Fruit fly (Drosophila melanogaster) whole organism, embryonic: Measurements from ENCODE around the gene CG6432.
A peak's percentile ranks its signal among the peaks of the same experiment; 100 is the strongest.

Experiments used
- BtbVII ChIP-seq: fragments of 200-800 bp; sonication (Bioruptor generic); optimal IDR thresholded peaks from 3 replicates; lab custom pipeline; 2017; ENCODE audit warnings: missing biosample characterization, mild to moderate bottlenecking, missing genetic modification characterization
- C15 ChIP-seq: fragments of 200-800 bp; sonication (Bioruptor generic); IDR thresholded peaks from 3 replicates; pipeline ENCODE4 v1.3.6; 2022; ENCODE audit warnings: missing biosample characterization, missing genetic modification characterization
- CG10366 ChIP-seq: fragments of 200-800 bp; sonication (Bioruptor generic); IDR thresholded peaks from 2 replicates; pipeline ENCODE4 v1.3.6; 2022; ENCODE audit warnings: missing biosample characterization, missing genetic modification characterization
- CG12769 ChIP-seq: fragments of 200-800 bp; sonication (Bioruptor generic); optimal IDR thresholded peaks from 2 replicates; lab custom pipeline; 2019; ENCODE audit warnings: missing biosample characterization, mild to moderate bottlenecking, missing genetic modification characterization, moderate library complexity
- CG14860 ChIP-seq: fragments of 200-800 bp; sonication (Bioruptor generic); IDR thresholded peaks from 3 replicates; pipeline ENCODE4 v1.3.6; 2022; ENCODE audit warnings: missing biosample characterization, missing genetic modification characterization; ENCODE audit not compliant: partially characterized antibody
- CG15269 ChIP-seq: fragments of 200-800 bp; sonication (Bioruptor generic); optimal IDR thresholded peaks from 2 replicates; lab custom pipeline; 2018; ENCODE audit warnings: missing biosample characterization, mild to moderate bottlenecking, missing genetic modification characterization, moderate library complexity
- CG17385 ChIP-seq: fragments of 200-800 bp; sonication (Bioruptor generic); optimal IDR thresholded peaks from 3 replicates; lab custom pipeline; 2018; ENCODE audit warnings: missing biosample characterization, mild to moderate bottlenecking, missing genetic modification characterization
- CG18262 ChIP-seq: fragments of 200-800 bp; optimal IDR thresholded peaks from 3 replicates; lab custom pipeline; 2019; ENCODE audit warnings: missing biosample characterization, mild to moderate bottlenecking, missing genetic modification characterization, moderate library complexity
- CG18599 ChIP-seq: fragments of 200-800 bp; sonication (Bioruptor generic); optimal IDR thresholded peaks from 3 replicates; lab custom pipeline; 2017; ENCODE audit warnings: missing biosample characterization, missing genetic modification characterization, mild to moderate bottlenecking, moderate library complexity, missing genetic modification reagents
- CG30431 ChIP-seq: fragments of 200-800 bp; sonication (Bioruptor generic); optimal IDR thresholded peaks from 2 replicates; lab custom pipeline; 2017; ENCODE audit warnings: missing biosample characterization, missing genetic modification characterization
- CG3065 ChIP-seq: fragments of 200-800 bp; sonication (Bioruptor generic); optimal IDR thresholded peaks from 2 replicates; lab custom pipeline; 2016; ENCODE audit warnings: missing biosample characterization, missing genetic modification characterization
- CG34376 ChIP-seq: fragments of 200-800 bp; sonication (Bioruptor generic); optimal IDR thresholded peaks from 2 replicates; lab custom pipeline; 2018; ENCODE audit warnings: missing biosample characterization, mild to moderate bottlenecking, missing genetic modification characterization
- CG4707 ChIP-seq: fragments of 200-800 bp; sonication (Bioruptor generic); optimal IDR thresholded peaks from 2 replicates; lab custom pipeline; 2018; ENCODE audit warnings: missing biosample characterization, mild to moderate bottlenecking, missing genetic modification characterization, moderate library complexity
- CG4820 ChIP-seq: fragments of 200-800 bp; sonication (Bioruptor generic); optimal IDR thresholded peaks from 3 replicates; lab custom pipeline; 2016; ENCODE audit warnings: missing biosample characterization, missing genetic modification characterization
- CG6272 ChIP-seq: fragments of 200-800 bp; sonication (Bioruptor generic); IDR thresholded peaks from 2 replicates; pipeline ENCODE4 v1.3.6; 2022; ENCODE audit warnings: missing biosample characterization, missing genetic modification characterization
- CG6765 ChIP-seq: fragments of 200-800 bp; sonication (Bioruptor generic); optimal IDR thresholded peaks from 3 replicates; lab custom pipeline; 2017; ENCODE audit warnings: missing biosample characterization, mild to moderate bottlenecking, missing genetic modification characterization
- D19B ChIP-seq: fragments of 200-800 bp; sonication (Bioruptor generic); optimal IDR thresholded peaks from 2 replicates; lab custom pipeline; 2017; ENCODE audit warnings: missing biosample characterization, mild to moderate bottlenecking, missing genetic modification characterization
- Dll ChIP-seq: fragments of 200-800 bp; sonication (Bioruptor generic); IDR thresholded peaks from 4 replicates; pipeline ENCODE4 v1.3.6; 2022; ENCODE audit warnings: missing biosample characterization, missing genetic modification characterization; ENCODE audit not compliant: partially characterized antibody
- Doc3 ChIP-seq: fragments of 200-800 bp; sonication (Bioruptor generic); IDR thresholded peaks from 3 replicates; pipeline ENCODE4 v1.3.6; 2022; ENCODE audit warnings: missing biosample characterization, missing genetic modification characterization; ENCODE audit not compliant: partially characterized antibody
- ERR ChIP-seq: fragments of 200-800 bp; sonication (Bioruptor generic); optimal IDR thresholded peaks from 2 replicates; lab custom pipeline; 2016; ENCODE audit warnings: missing biosample characterization, missing genetic modification characterization
- GATAe ChIP-seq: fragments of 200-800 bp; sonication (Bioruptor generic); conservative IDR thresholded peaks from 2 replicates; pipeline ENCODE4 v1.3.6; 2022; ENCODE audit warnings: missing biosample characterization, missing genetic modification characterization
- HLHmδ ChIP-seq: fragments of 200-800 bp; sonication (Bioruptor generic); optimal IDR thresholded peaks from 2 replicates; lab custom pipeline; 2018; ENCODE audit warnings: missing biosample characterization, mild to moderate bottlenecking, missing genetic modification characterization, moderate library complexity
- Kr ChIP-seq: fragments of 200-800 bp; sonication (Bioruptor generic); optimal IDR thresholded peaks from 2 replicates; lab custom pipeline; 2017; ENCODE audit warnings: missing biosample characterization, mild to moderate bottlenecking, missing genetic modification characterization
- Max ChIP-seq: fragments of 200-800 bp; sonication (Bioruptor generic); optimal IDR thresholded peaks from 2 replicates; lab custom pipeline; 2016; ENCODE audit warnings: missing biosample characterization, mild to moderate bottlenecking, missing genetic modification characterization
- Scr ChIP-seq: fragments of 200-800 bp; sonication (Bioruptor generic); IDR thresholded peaks from 2 replicates; pipeline ENCODE4 v1.3.6; 2022; ENCODE audit warnings: missing biosample characterization, missing genetic modification characterization; ENCODE audit not compliant: partially characterized antibody
- Sox100B ChIP-seq: fragments of 200-800 bp; sonication (Bioruptor generic); optimal IDR thresholded peaks from 3 replicates; lab custom pipeline; 2018; ENCODE audit warnings: missing biosample characterization, mild to moderate bottlenecking, missing genetic modification characterization
- Sry-δ ChIP-seq: fragments of 200-800 bp; sonication (Bioruptor generic); optimal IDR thresholded peaks from 2 replicates; lab custom pipeline; 2016; ENCODE audit warnings: missing biosample characterization, missing genetic modification characterization
- Stat92E ChIP-seq, 3 experiments: fragments of >200 bp in 2 of 3; fragments of 200-800 bp in 1 of 3; sonication (Bioruptor generic) in 1 of 3; optimal IDR thresholded peaks; 2 replicates each; lab custom pipeline; 2017 to 2019; ENCODE audit warnings: missing biosample characterization in 3 of 3, missing genetic modification characterization in 3 of 3, mild to moderate bottlenecking in 1 of 3, moderate library complexity in 1 of 3
- TFAM ChIP-seq: fragments of 200-800 bp; sonication (Bioruptor generic); optimal IDR thresholded peaks from 2 replicates; lab custom pipeline; 2017; ENCODE audit warnings: missing biosample characterization, missing genetic modification characterization, inconsistent platforms
- Trl ChIP-seq, 3 experiments: fragments of >200 bp in 2 of 3; fragments of 200-800 bp in 1 of 3; sonication (Bioruptor generic) in 1 of 3; optimal IDR thresholded peaks; 2 replicates in 1 of 3; 3 replicates in 2 of 3; lab custom pipeline; 2016 to 2017; ENCODE audit warnings: missing biosample characterization in 1 of 3, missing genetic modification characterization in 1 of 3
- Xrp1 ChIP-seq: fragments of 200-800 bp; sonication (Bioruptor generic); IDR thresholded peaks from 2 replicates; pipeline ENCODE4 v1.3.6; 2022; ENCODE audit warnings: missing biosample characterization, missing genetic modification characterization
- ac ChIP-seq: fragments of 200-800 bp; sonication (Bioruptor generic); optimal IDR thresholded peaks from 3 replicates; lab custom pipeline; 2017; ENCODE audit warnings: missing biosample characterization, mild to moderate bottlenecking, missing genetic modification characterization
- bcd ChIP-seq: fragments of 200-800 bp; sonication (Bioruptor generic); optimal IDR thresholded peaks from 2 replicates; lab custom pipeline; 2017; ENCODE audit warnings: missing biosample characterization, mild to moderate bottlenecking, missing genetic modification characterization
- btn ChIP-seq: fragments of 200-800 bp; sonication (Bioruptor generic); optimal IDR thresholded peaks from 2 replicates; lab custom pipeline; 2016; ENCODE audit warnings: missing biosample characterization, missing genetic modification characterization
- dati ChIP-seq: fragments of 200-800 bp; sonication (Bioruptor generic); IDR thresholded peaks from 2 replicates; pipeline ENCODE4 v1.3.6; 2022; ENCODE audit warnings: missing biosample characterization, missing genetic modification characterization
- dmrt11E ChIP-seq: fragments of 200-800 bp; sonication (Bioruptor generic); optimal IDR thresholded peaks from 3 replicates; lab custom pipeline; 2018; ENCODE audit warnings: missing biosample characterization, mild to moderate bottlenecking, missing genetic modification characterization, moderate library complexity
- fu2 ChIP-seq: fragments of 200-800 bp; sonication (Bioruptor generic); optimal IDR thresholded peaks from 2 replicates; lab custom pipeline; 2016; ENCODE audit warnings: missing biosample characterization, missing genetic modification characterization
- gcm ChIP-seq: fragments of 200-800 bp; sonication (Bioruptor generic); optimal IDR thresholded peaks from 2 replicates; lab custom pipeline; 2019; ENCODE audit warnings: missing biosample characterization, mild to moderate bottlenecking, missing genetic modification characterization, moderate library complexity
- ham ChIP-seq: fragments of 200-800 bp; sonication (Bioruptor generic); IDR thresholded peaks from 2 replicates; pipeline ENCODE4 v1.3.6; 2022; ENCODE audit warnings: missing biosample characterization, missing genetic modification characterization
- jigr1 ChIP-seq: fragments of 200-800 bp; sonication (Bioruptor generic); IDR thresholded peaks from 3 replicates; pipeline ENCODE4 v1.3.6; 2022; ENCODE audit warnings: missing biosample characterization, missing genetic modification characterization
- lov ChIP-seq, 2 experiments: fragments of 200-800 bp in 1 of 2; fragments of >200 bp in 1 of 2; sonication (Bioruptor generic) in 1 of 2; IDR thresholded peaks in 1 of 2; optimal IDR thresholded peaks in 1 of 2; 2 replicates in 1 of 2; 3 replicates in 1 of 2; pipeline versions ENCODE4 v1.3.6 to Lab custom; 2017 to 2022; ENCODE audit warnings: missing biosample characterization in 1 of 2, missing genetic modification characterization in 1 of 2
- pum ChIP-seq: fragments of 200-800 bp; sonication (Bioruptor generic); optimal IDR thresholded peaks from 2 replicates; lab custom pipeline; 2016; ENCODE audit warnings: missing biosample characterization, missing genetic modification characterization
- ro ChIP-seq: fragments of 200-800 bp; sonication (Bioruptor generic); IDR thresholded peaks from 2 replicates; pipeline ENCODE4 v1.3.6; 2022; ENCODE audit warnings: missing biosample characterization, missing genetic modification characterization
- toy ChIP-seq: fragments of 200-800 bp; sonication (Bioruptor generic); IDR thresholded peaks from 2 replicates; pipeline ENCODE4 v1.3.6; 2022; ENCODE audit warnings: missing biosample characterization, missing genetic modification characterization
- twi ChIP-seq: fragments of 200-800 bp; optimal IDR thresholded peaks from 2 replicates; lab custom pipeline; 2019; ENCODE audit warnings: missing biosample characterization, mild to moderate bottlenecking, missing genetic modification characterization, moderate library complexity
- unc-4 ChIP-seq: fragments of 200-800 bp; sonication (Bioruptor generic); IDR thresholded peaks from 2 replicates; pipeline ENCODE4 v1.3.6; 2022; ENCODE audit warnings: missing biosample characterization, missing genetic modification characterization; ENCODE audit not compliant: partially characterized antibody
- wek ChIP-seq: fragments of 200-800 bp; sonication (Bioruptor generic); optimal IDR thresholded peaks from 3 replicates; lab custom pipeline; 2018; ENCODE audit warnings: missing biosample characterization, mild to moderate bottlenecking, missing genetic modification characterization, moderate library complexity
- z ChIP-seq: fragments of 200-800 bp; sonication (Bioruptor generic); IDR thresholded peaks from 3 replicates; pipeline ENCODE4 v1.3.6; 2022; ENCODE audit warnings: missing biosample characterization, missing genetic modification characterization

CG6432 gene

DNA sequence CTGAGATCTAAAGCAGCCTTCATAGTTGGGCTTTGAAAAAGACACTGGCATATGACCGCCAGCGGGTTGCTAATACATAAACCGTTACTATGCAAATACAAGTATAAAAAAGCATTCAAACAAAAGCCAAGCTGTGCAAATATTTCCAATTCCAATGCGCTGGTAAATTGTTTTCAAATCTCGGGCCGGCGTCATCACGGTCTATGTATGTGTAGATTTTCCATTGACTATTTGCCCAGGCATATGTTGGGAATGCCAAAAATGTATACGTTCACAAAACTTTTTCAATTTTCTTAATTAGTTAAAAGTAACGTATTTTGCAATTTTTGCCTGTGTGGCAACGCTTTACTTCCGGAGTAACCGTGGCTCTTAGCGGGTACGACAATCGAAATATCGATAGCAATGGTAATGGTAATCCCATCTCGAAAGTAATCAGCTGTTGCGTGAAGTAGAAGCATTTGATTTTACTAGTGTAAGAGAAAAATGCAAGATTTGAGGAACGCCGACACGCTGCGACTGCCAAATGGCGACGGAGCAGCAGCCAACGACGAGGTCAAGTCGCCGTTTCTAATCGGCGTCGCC lies 46.9 kb upstream of the CG6432 start, which contains the start of the genes CG34290 and Uck (continued):
- TF ChIP-seq Scr (GFP tag; lab: Robert Waterston, UW): peak; percentile 81
- TF ChIP-seq fu2 (GFP tag; lab: Kevin White, UChicago): peak; percentile 57
- peak; percentile 97 for TF ChIP-seq Sry-δ
- TF ChIP-seq CG17385 (GFP tag; lab: Kevin White, UChicago): peak; percentile 84
- TF ChIP-seq CG14860 (GFP tag; lab: Robert Waterston, UW): peak; percentile 69; the same call in 2 of the 3 replicates
- TF ChIP-seq Stat92E (GFP tag; optimal IDR thresholded peaks at IDR 0.05; lab: Kevin White, UChicago): peak in 1 of 3 experiments; percentile 48
- peak; percentile 69 for TF ChIP-seq Max (GFP tag; lab: Kevin White, UChicago)
- peak; percentile 44 for TF ChIP-seq pum
- peak; percentile 88 for TF ChIP-seq unc-4 (GFP tag; lab: Robert Waterston, UW)
- no peak for TF ChIP-seq Kr (GFP tag; lab: Kevin White, UChicago)
- TF ChIP-seq CG6272: peak; percentile 15; the same call in 1 of the 2 replicates
- TF ChIP-seq ERR (GFP tag; lab: Kevin White, UChicago): peak; percentile 78
- no peak for TF ChIP-seq ham (GFP tag; lab: Robert Waterston, UW)
- peak; percentile 51 for TF ChIP-seq D19B (GFP tag; lab: Kevin White, UChicago)
- no peak for TF ChIP-seq z (GFP tag; lab: Robert Waterston, UW)
- TF ChIP-seq CG12769 (tag; lab: Kevin White, UChicago): peak; percentile 75
- peak; percentile 78 for TF ChIP-seq CG4707 (GFP tag; lab: Kevin White, UChicago)
- TF ChIP-seq CG18599 (GFP tag; lab: Kevin White, UChicago): peak; percentile 88
- no peak for TF ChIP-seq C15
- TF ChIP-seq twi (tag; lab: Kevin White, UChicago): peak; percentile 62
- TF ChIP-seq TFAM (GFP tag; lab: Kevin White, UChicago): peak; percentile 48
- TF ChIP-seq CG15269: peak; percentile 69
- TF ChIP-seq Trl (optimal IDR thresholded peaks at IDR 0.05; lab: Kevin White, UChicago): no peak
- TF ChIP-seq Trl (GFP tag; optimal IDR thresholded peaks at IDR 0.05; lab: Kevin White, UChicago): peak; percentile 84
- TF ChIP-seq Sox100B: peak; percentile 79
- peak; percentile 32 for TF ChIP-seq btn (GFP tag; lab: Kevin White, UChicago)
- peak; percentile 66 for TF ChIP-seq CG10366 (GFP tag; lab: Robert Waterston, UW)
- TF ChIP-seq BtbVII (GFP tag; lab: Kevin White, UChicago): peak; percentile 76
- peak; percentile 38 for TF ChIP-seq gcm (GFP tag; lab: Kevin White, UChicago)
- no peak for TF ChIP-seq GATAe (GFP tag; lab: Robert Waterston, UW)
- TF ChIP-seq Dll (GFP tag; lab: Robert Waterston, UW): peak; percentile 89
- TF ChIP-seq ro (GFP tag; lab: Robert Waterston, UW): no peak
- peak; percentile 87 for TF ChIP-seq bcd (GFP tag; lab: Kevin White, UChicago)
- TF ChIP-seq wek (GFP tag; lab: Kevin White, UChicago): peak; percentile 81
- TF ChIP-seq Xrp1 (GFP tag; lab: Robert Waterston, UW): no peak
- peak; percentile 64 for TF ChIP-seq HLHmδ
- TF ChIP-seq CG30431: peak; percentile 49
- TF ChIP-seq CG6765: peak; percentile 93
- no peak for TF ChIP-seq dati (GFP tag; lab: Robert Waterston, UW)
- TF ChIP-seq CG34376 (GFP tag; lab: Kevin White, UChicago): peak; percentile 90
- TF ChIP-seq toy (GFP tag; lab: Robert Waterston, UW): no peak
- peak; percentile 63 for TF ChIP-seq CG18262 (tag; lab: Kevin White, UChicago)
- peak; percentile 77 for TF ChIP-seq Doc3
- TF ChIP-seq ac (GFP tag; lab: Kevin White, UChicago): peak; percentile 31
- peak; percentile 36 for TF ChIP-seq CG4820 (GFP tag; lab: Kevin White, UChicago)
- peak; percentile 16 for TF ChIP-seq CG3065 (GFP tag; lab: Kevin White, UChicago)
- TF ChIP-seq jigr1: no peak
- no peak for TF ChIP-seq lov (optimal IDR thresholded peaks at IDR 0.05; lab: Kevin White, UChicago)
- peak; percentile 62; the same call in 1 of the 3 replicates for TF ChIP-seq lov (GFP tag; IDR thresholded peaks at IDR 0.05; lab: Robert Waterston, UW)
- peak; percentile 33 for TF ChIP-seq dmrt11E (tag; lab: Kevin White, UChicago)
